Worm (Caenorhabditis elegans): Measurements from ENCODE around the gene scav-2.

ce11 chrIII:13526191-13526590, 28.9 kb downstream of the scav-2 start:
- TF ChIP-seq dao-5 (tag; optimal IDR thresholded peaks at IDR 0.05), result no peak
- TF ChIP-seq W03F9.2 (tag; optimal IDR thresholded peaks at IDR 0.05), result no peak

Measured in whole organism, L4/young adult.